Worm (Caenorhabditis elegans): ENCODE data around the gene pho-8.

DNA sequence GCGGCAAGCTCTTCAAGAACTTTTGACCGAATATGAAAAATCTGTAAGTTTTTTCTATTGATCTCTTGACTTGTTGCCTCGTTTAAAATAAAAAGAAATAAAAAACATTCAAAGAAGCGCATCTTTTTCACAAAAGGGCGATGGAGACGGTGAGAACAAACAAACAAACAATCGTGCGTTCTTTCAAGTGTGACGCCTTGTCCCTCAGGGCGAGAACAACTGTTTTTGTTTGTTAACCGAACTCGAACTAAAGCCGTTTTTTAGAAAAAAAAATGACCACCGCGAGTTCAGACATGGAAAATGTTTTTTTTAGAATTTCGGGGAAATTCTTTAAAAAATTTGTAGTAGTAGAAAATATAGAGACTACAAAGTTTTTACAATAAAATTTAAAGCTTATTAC, 13.6 kb downstream of the pho-8 start:
- TF ChIP-seq fkh-10 (GFP tag; optimal IDR thresholded peaks at IDR 0.05) (no peak), nhr-11 (tag; optimal IDR thresholded peaks at IDR 0.05) (no peak), ceh-24 (tag; optimal IDR thresholded peaks at IDR 0.05) (no peak), ceh-22 (tag; optimal IDR thresholded peaks at IDR 0.05) (no peak), unc-42 (tag; optimal IDR thresholded peaks at IDR 0.05) (no peak), sox-2 (GFP tag; IDR thresholded peaks at IDR 0.05) (no peak), pha-4 (tag; optimal IDR thresholded peaks at IDR 0.05) (no peak)
